Worm (Caenorhabditis elegans): ENCODE measurements around the gene C23G10.11.

- TF ChIP-seq unc-62 (GFP tag; optimal IDR thresholded peaks at IDR 0.05) (no peak), elt-2 (tag; optimal IDR thresholded peaks at IDR 0.05) (no peak), snpc-4 (tag; optimal IDR thresholded peaks at IDR 0.05) (no peak)
Measured at ce11 chrIII:6178586-6178985, 36.8 kb downstream of the C23G10.11 start, which contains the start of gene F42A10.7.
